Worm (Caenorhabditis elegans): ENCODE measurements around the gene rrp-8.
A peak's percentile ranks its signal among the peaks of the same experiment; 100 is the strongest.

Gene rrp-8

DNA sequence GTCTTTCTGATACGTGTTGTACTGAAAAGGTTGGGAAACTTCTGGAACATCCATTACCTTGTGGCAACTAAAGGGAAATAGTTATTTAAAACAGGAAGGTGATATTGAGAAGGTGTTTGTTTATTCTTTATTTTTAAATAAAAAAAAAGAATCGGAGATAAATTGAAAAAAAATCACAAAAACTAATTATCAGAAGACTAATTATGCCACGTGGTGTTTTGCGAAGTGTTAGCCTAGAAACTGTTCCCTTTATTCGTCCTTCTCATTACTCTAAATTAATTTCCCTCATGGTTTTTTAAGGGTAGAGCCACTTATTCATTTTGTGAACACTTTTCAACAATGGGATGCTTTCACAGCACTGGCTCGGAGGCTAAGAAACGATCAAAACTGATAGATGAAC, 5.0 kb downstream of the rrp-8 start, which contains the start of gene gpa-4:
Gene gpa-4 (plus strand): TSS at position 301 of the 400 bp plus-strand sequence.
- TF ChIP-seq unc-62 (GFP tag; optimal IDR thresholded peaks at IDR 0.05) (no peak), nhr-67 (tag; optimal IDR thresholded peaks at IDR 0.05) (no peak)

DNA sequence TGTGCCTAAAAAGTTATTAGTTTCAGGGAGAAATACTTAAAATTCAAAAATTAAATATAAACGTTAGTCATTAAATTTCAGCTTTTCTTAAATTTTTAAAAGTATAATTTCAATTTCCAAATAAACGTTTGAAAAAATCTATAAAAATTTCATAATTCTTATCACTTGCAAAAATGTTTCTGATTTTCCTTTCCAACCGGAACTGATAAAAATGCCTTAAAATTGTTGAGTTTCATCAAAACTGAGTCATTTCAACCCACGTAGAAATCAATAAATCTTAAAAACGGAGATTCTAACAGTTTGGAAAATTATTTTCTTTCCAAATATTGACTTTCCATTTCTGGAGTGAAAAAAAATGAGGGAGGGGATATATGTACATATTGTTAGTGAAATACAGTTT, 12.5 kb downstream of the rrp-8 start:
- TF ChIP-seq elt-2 (tag; optimal IDR thresholded peaks at IDR 0.05), result peak; percentile 53
- no peak for TF ChIP-seq nfya-1 (tag; optimal IDR thresholded peaks at IDR 0.05; ENCODE audit: insufficient read depth)
- TF ChIP-seq pqm-1 (tag; optimal IDR thresholded peaks at IDR 0.05), result peak; percentile 10
- TF ChIP-seq pha-4 (tag; optimal IDR thresholded peaks at IDR 0.05), result peak; percentile 4
- no peak for TF ChIP-seq R02D3.7 (tag; optimal IDR thresholded peaks at IDR 0.05)
- no peak for TF ChIP-seq ztf-4 (tag; optimal IDR thresholded peaks at IDR 0.05)

ce11 chrIV:409935-410334, 13.6 kb downstream of the rrp-8 start, which contains the start of gene kgb-1:
kgb-1 (minus strand) TSS chrIV:410035.
- TF ChIP-seq ama-1 (optimal IDR thresholded peaks at IDR 0.05) (no peak), ceh-16 (tag; optimal IDR thresholded peaks at IDR 0.05) (no peak), lsy-12 (tag; optimal IDR thresholded peaks at IDR 0.05) (no peak), R02D3.7 (tag; optimal IDR thresholded peaks at IDR 0.05) (no peak), ceh-28 (tag; optimal IDR thresholded peaks at IDR 0.05) (no peak), fkh-2 (tag; optimal IDR thresholded peaks at IDR 0.05) (no peak), nhr-76 (tag; optimal IDR thresholded peaks at IDR 0.05) (no peak), nhr-11 (tag; optimal IDR thresholded peaks at IDR 0.05) (no peak), tbx-2 (tag; optimal IDR thresholded peaks at IDR 0.05) (no peak), mdl-1 (tag; optimal IDR thresholded peaks at IDR 0.05) (no peak), lin-15B (tag; optimal IDR thresholded peaks at IDR 0.05) (no peak), ztf-11 (tag; optimal IDR thresholded peaks at IDR 0.05) (no peak), fos-1 (tag; optimal IDR thresholded peaks at IDR 0.05) (no peak), nfya-1 (tag; optimal IDR thresholded peaks at IDR 0.05; ENCODE audit: insufficient read depth) (no peak), nhr-77 (tag; optimal IDR thresholded peaks at IDR 0.05) (no peak), egl-27 (tag; optimal IDR thresholded peaks at IDR 0.05) (no peak), eor-1 (tag; optimal IDR thresholded peaks at IDR 0.05) (no peak), lin-39 (tag; optimal IDR thresholded peaks at IDR 0.05) (no peak)

- TF ChIP-seq zag-1 (tag; optimal IDR thresholded peaks at IDR 0.05), result no peak
- TF ChIP-seq nhr-23 (tag; optimal IDR thresholded peaks at IDR 0.05), result peak; percentile 81
- TF ChIP-seq snpc-4 (tag; optimal IDR thresholded peaks at IDR 0.05), result peak; percentile 11
- peak; percentile 59 for TF ChIP-seq hmg-11 (tag; optimal IDR thresholded peaks at IDR 0.05)
- peak; percentile 65 for TF ChIP-seq jun-1 (tag; optimal IDR thresholded peaks at IDR 0.05)
- no peak for TF ChIP-seq lin-39 (tag; optimal IDR thresholded peaks at IDR 0.05)
- TF ChIP-seq nfya-1 (tag; optimal IDR thresholded peaks at IDR 0.05; ENCODE audit: insufficient read depth), result peak; percentile 76
- no peak for TF ChIP-seq nhr-76 (tag; optimal IDR thresholded peaks at IDR 0.05)
- TF ChIP-seq pha-4 (tag; optimal IDR thresholded peaks at IDR 0.05), result peak; percentile 93
- TF ChIP-seq elt-2 (tag; optimal IDR thresholded peaks at IDR 0.05), result peak; percentile 73
- TF ChIP-seq ceh-9 (tag; optimal IDR thresholded peaks at IDR 0.05), result no peak
- no peak for TF ChIP-seq ztf-11 (tag; optimal IDR thresholded peaks at IDR 0.05)
- TF ChIP-seq nhr-25 (tag; optimal IDR thresholded peaks at IDR 0.05), result peak; percentile 53
- peak; percentile 58 for TF ChIP-seq pqm-1 (tag; optimal IDR thresholded peaks at IDR 0.05)
- TF ChIP-seq lin-15B (tag; optimal IDR thresholded peaks at IDR 0.05), result peak; percentile 56
- TF ChIP-seq ceh-28 (tag; optimal IDR thresholded peaks at IDR 0.05), result peak; percentile 20
- peak; percentile 68 for TF ChIP-seq nhr-43 (tag; optimal IDR thresholded peaks at IDR 0.05; ENCODE audit: poor library complexity, severe bottlenecking)
- TF ChIP-seq nhr-77 (tag; optimal IDR thresholded peaks at IDR 0.05), result peak; percentile 13
- TF ChIP-seq skn-1 (tag; optimal IDR thresholded peaks at IDR 0.05), result peak; percentile 79
- no peak for TF ChIP-seq nhr-237 (tag; optimal IDR thresholded peaks at IDR 0.05)
- peak; percentile 43 for TF ChIP-seq lsy-12 (tag; optimal IDR thresholded peaks at IDR 0.05)
- TF ChIP-seq R02D3.7 (tag; optimal IDR thresholded peaks at IDR 0.05), result peak; percentile 47
Measured at ce11 chrIV:410420-410891, 14.1 kb downstream of the rrp-8 start, which contains the start of gene T07A9.12. T07A9.12 (plus strand) TSS chrIV:410867.

DNA sequence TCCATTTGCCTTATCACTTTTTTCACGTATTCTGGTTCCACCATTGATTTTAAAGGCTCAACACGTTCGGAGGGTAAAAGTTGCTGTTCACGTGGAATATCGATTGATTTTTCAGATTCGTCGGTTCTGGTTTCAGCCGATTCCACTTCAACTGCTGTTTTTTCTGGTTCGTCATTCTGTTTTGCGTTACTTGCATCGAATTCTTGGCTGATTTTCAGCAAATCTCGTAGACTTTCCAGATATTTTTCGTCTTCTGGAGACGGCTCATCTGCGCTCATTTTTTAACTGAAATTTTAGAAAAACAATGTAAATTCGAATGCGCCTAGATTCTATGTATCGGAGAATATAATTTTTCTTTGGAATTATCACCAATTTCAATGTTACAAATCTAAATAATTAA, 23.3 kb downstream of the rrp-8 start, which contains the start of gene eri-1:
Gene eri-1 (minus strand): TSS at position 285 of the 400 bp plus-strand sequence.
- no peak for TF ChIP-seq elt-2 (tag; optimal IDR thresholded peaks at IDR 0.05)
- TF ChIP-seq ceh-28 (tag; optimal IDR thresholded peaks at IDR 0.05), result peak; percentile 21
- TF ChIP-seq nhr-11 (tag; optimal IDR thresholded peaks at IDR 0.05), result no peak
- no peak for TF ChIP-seq tbx-2 (tag; optimal IDR thresholded peaks at IDR 0.05)
- TF ChIP-seq nhr-77 (tag; optimal IDR thresholded peaks at IDR 0.05), result no peak
- TF ChIP-seq ztf-4 (tag; optimal IDR thresholded peaks at IDR 0.05), result no peak
- TF ChIP-seq zag-1 (tag; optimal IDR thresholded peaks at IDR 0.05), result no peak
